Fruit fly (Drosophila melanogaster) whole organism, wandering third instar larva: ENCODE measurements around the gene CG14810.

Experiments used
- Abd-B ChIP-seq: fragments of >200 bp; optimal IDR thresholded peaks from 2 replicates; lab custom pipeline; 2017; ENCODE audit warnings: missing biosample characterization, missing genetic modification characterization
- CG32264 ChIP-seq: fragments of 200-800 bp; sonication (Bioruptor generic); optimal IDR thresholded peaks from 2 replicates; lab custom pipeline; 2016; ENCODE audit warnings: missing biosample characterization, missing genetic modification characterization
- CG9705 ChIP-seq: fragments of 200-800 bp; sonication (Bioruptor generic); optimal IDR thresholded peaks from 2 replicates; lab custom pipeline; 2018; ENCODE audit warnings: missing biosample characterization, mild to moderate bottlenecking, missing genetic modification characterization
- GATAd ChIP-seq: sonication (Bioruptor generic); optimal IDR thresholded peaks from 2 replicates; lab custom pipeline; 2016; ENCODE audit warnings: missing biosample characterization, missing genetic modification characterization
- Hnf4 ChIP-seq: fragments of 200-800 bp; sonication (Bioruptor generic); optimal IDR thresholded peaks from 2 replicates; lab custom pipeline; 2016; ENCODE audit warnings: missing biosample characterization, mild to moderate bottlenecking, missing genetic modification characterization
- Hr83 ChIP-seq: fragments of 200-300 bp; sonication (Bioruptor generic); optimal IDR thresholded peaks from 2 replicates; lab custom pipeline; 2016; ENCODE audit warnings: missing biosample characterization, mild to moderate bottlenecking, missing genetic modification characterization, moderate library complexity; ENCODE audit not compliant: poor library complexity, severe bottlenecking
- Myc ChIP-seq: fragments of >200 bp; optimal IDR thresholded peaks from 2 replicates; lab custom pipeline; 2017
- N ChIP-seq: fragments of >200 bp; optimal IDR thresholded peaks from 2 replicates; lab custom pipeline; 2018; ENCODE audit warnings: missing biosample characterization, missing external identifiers, missing genetic modification characterization
- Rel ChIP-seq, 2 experiments: fragments of 200-800 bp; sonication (Bioruptor generic) in 1 of 2; optimal IDR thresholded peaks; 2 replicates in 1 of 2; 3 replicates in 1 of 2; lab custom pipeline; 2016 to 2019; ENCODE audit warnings: mild to moderate bottlenecking in 2 of 2, missing biosample characterization in 2 of 2, missing genetic modification characterization in 2 of 2, moderate library complexity in 1 of 2
- Sp1 ChIP-seq: fragments of 200-800 bp; sonication (Bioruptor generic); optimal IDR thresholded peaks from 3 replicates; lab custom pipeline; 2019; ENCODE audit warnings: missing biosample characterization, mild to moderate bottlenecking, missing genetic modification characterization, moderate library complexity
- Vsx2 ChIP-seq: fragments of 200-300, 225-300 bp; sonication (Bioruptor generic); optimal IDR thresholded peaks from 2 replicates; lab custom pipeline; 2018; ENCODE audit warnings: missing biosample characterization, missing genetic modification characterization; ENCODE audit not compliant: partially characterized antibody
- br ChIP-seq: fragments of 200-800 bp; sonication (Bioruptor generic); optimal IDR thresholded peaks from 2 replicates; lab custom pipeline; 2016; ENCODE audit warnings: missing biosample characterization, missing genetic modification characterization
- brk ChIP-seq: fragments of 200-800 bp; sonication (Bioruptor generic); optimal IDR thresholded peaks from 2 replicates; lab custom pipeline; 2016; ENCODE audit warnings: missing biosample characterization, mild to moderate bottlenecking, missing genetic modification characterization
- dl ChIP-seq, 2 experiments: fragments of 175-275, 200-275 bp in 1 of 2; fragments of 200-275 bp in 1 of 2; sonication (Bioruptor generic); optimal IDR thresholded peaks; lab custom pipeline; 2018; ENCODE audit warnings: mild to moderate bottlenecking in 2 of 2, missing biosample characterization in 2 of 2, missing genetic modification characterization in 2 of 2, moderate library complexity in 2 of 2; ENCODE audit not compliant: partially characterized antibody in 2 of 2, insufficient read depth in 1 of 2
- dsf ChIP-seq: sonication (Bioruptor generic); optimal IDR thresholded peaks from 2 replicates; lab custom pipeline; 2016; ENCODE audit warnings: missing biosample characterization, missing genetic modification characterization, borderline replicate concordance
- ey ChIP-seq: fragments of 200-800 bp; sonication (Bioruptor generic); optimal IDR thresholded peaks from 2 replicates; lab custom pipeline; 2016; ENCODE audit warnings: missing biosample characterization, missing genetic modification characterization
- foxo ChIP-seq, 2 experiments: fragments of 200-800 bp; sonication (Bioruptor generic); optimal IDR thresholded peaks; 2 replicates in 1 of 2; 3 replicates in 1 of 2; lab custom pipeline; 2016 to 2017; ENCODE audit warnings: missing biosample characterization in 2 of 2, missing genetic modification characterization in 2 of 2
- jim ChIP-seq: fragments of 175-275, 200-325 bp; sonication (Bioruptor generic); optimal IDR thresholded peaks from 2 replicates; lab custom pipeline; 2016; ENCODE audit warnings: missing biosample characterization, mild to moderate bottlenecking, missing genetic modification characterization
- lola ChIP-seq: fragments of >200 bp; optimal IDR thresholded peaks from 2 replicates; lab custom pipeline; 2017; ENCODE audit warnings: missing biosample characterization, missing genetic modification characterization
- pan ChIP-seq: fragments of >200 bp; optimal IDR thresholded peaks from 2 replicates; lab custom pipeline; 2017
- psq ChIP-seq: fragments of 200-800 bp; sonication (Bioruptor generic); optimal IDR thresholded peaks from 3 replicates; lab custom pipeline; 2017; ENCODE audit warnings: missing biosample characterization, mild to moderate bottlenecking, missing genetic modification characterization, moderate library complexity
- rgr ChIP-seq: fragments of 200-800 bp; sonication (Bioruptor generic); optimal IDR thresholded peaks from 3 replicates; lab custom pipeline; 2016; ENCODE audit warnings: missing biosample characterization, mild to moderate bottlenecking, missing genetic modification characterization
- tai ChIP-seq: sonication (Bioruptor generic); optimal IDR thresholded peaks from 2 replicates; lab custom pipeline; 2016; ENCODE audit warnings: missing biosample characterization, missing genetic modification characterization
- usp ChIP-seq: fragments of >200 bp; optimal IDR thresholded peaks from 2 replicates; lab custom pipeline; 2017; ENCODE audit warnings: missing biosample characterization, missing genetic modification characterization
- woc ChIP-seq: sonication (Bioruptor generic); optimal IDR thresholded peaks from 2 replicates; lab custom pipeline; 2016; ENCODE audit warnings: missing biosample characterization, mild to moderate bottlenecking, missing genetic modification characterization

CG14810 gene

dm6 chrX:1821039-1821438, 898 bp upstream of the CG14810 start:
- TF ChIP-seq usp (GFP tag; lab: Kevin White, UChicago) (no peak), Hnf4 (GFP tag; lab: Kevin White, UChicago) (no peak), psq (GFP tag; lab: Kevin White, UChicago) (no peak), brk (GFP tag; lab: Kevin White, UChicago) (no peak), Abd-B (no peak), jim (GFP tag; lab: Kevin White, UChicago) (no peak), tai (no peak), Vsx2 (GFP tag; lab: Kevin White, UChicago) (no peak), Myc (lab: Kevin White, UChicago) (no peak), CG9705 (GFP tag; lab: Kevin White, UChicago) (no peak), N (GFP tag; lab: Kevin White, UChicago) (no peak), pan (lab: Kevin White, UChicago) (no peak), br (no peak)
- TF ChIP-seq, all 38 proteins: peak for 0

dm6 chrX:1819026-1819425, 1.1 kb downstream of the CG14810 start:
- TF ChIP-seq Myc (lab: Kevin White, UChicago), result no peak
- no peak for TF ChIP-seq psq (GFP tag; lab: Kevin White, UChicago)
- TF ChIP-seq CG9705 (GFP tag; lab: Kevin White, UChicago), result no peak
- TF ChIP-seq Vsx2 (GFP tag; lab: Kevin White, UChicago), result no peak
- no peak for TF ChIP-seq Abd-B
- TF ChIP-seq brk (GFP tag; lab: Kevin White, UChicago), result no peak
- TF ChIP-seq N (GFP tag; lab: Kevin White, UChicago), result no peak
- no peak for TF ChIP-seq br

DNA sequence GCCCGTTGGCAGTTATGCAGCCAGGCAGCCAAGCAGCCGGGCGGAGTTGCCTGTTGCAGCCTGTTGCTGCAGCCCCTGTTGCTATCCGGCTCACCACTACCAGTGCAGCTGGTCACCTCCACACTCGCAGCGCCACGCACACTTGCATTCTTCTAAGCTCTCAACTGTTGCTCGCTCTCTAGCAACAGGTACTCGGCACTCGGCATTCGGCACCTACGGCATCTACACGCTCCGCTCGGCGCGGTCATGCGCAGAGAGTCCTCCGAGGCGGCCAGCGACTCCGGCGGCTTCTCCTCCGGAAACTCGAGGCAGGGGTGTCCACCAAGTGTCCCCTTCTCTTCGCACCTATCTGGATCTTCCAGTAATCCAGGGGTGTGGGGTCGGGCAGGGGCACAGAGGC, 9.0 kb downstream of the CG14810 start:
- TF ChIP-seq foxo (GFP tag; optimal IDR thresholded peaks at IDR 0.05; lab: Kevin White, UChicago), result no peak
- TF ChIP-seq Myc (lab: Kevin White, UChicago), result no peak
- TF ChIP-seq Rel (GFP tag; optimal IDR thresholded peaks at IDR 0.05; lab: Kevin White, UChicago), result no peak
- TF ChIP-seq Rel (tag; optimal IDR thresholded peaks at IDR 0.05; lab: Kevin White, UChicago), result no peak
- TF ChIP-seq Sp1 (GFP tag; lab: Kevin White, UChicago), result no peak
- TF ChIP-seq Vsx2 (GFP tag; lab: Kevin White, UChicago), result no peak
- TF ChIP-seq Abd-B, result no peak
- no peak for TF ChIP-seq dl (GFP tag; optimal IDR thresholded peaks at IDR 0.05; lab: Kevin White, UChicago; ENCODE audit: insufficient read depth in 1 of 2, partially characterized antibody in 2 of 2)
- TF ChIP-seq dsf (GFP tag; lab: Kevin White, UChicago), result no peak
- TF ChIP-seq tai, result no peak
- TF ChIP-seq ey (GFP tag; lab: Kevin White, UChicago), result no peak
- TF ChIP-seq woc (GFP tag; lab: Kevin White, UChicago), result no peak
- TF ChIP-seq CG32264 (GFP tag; lab: Kevin White, UChicago), result no peak
- no peak for TF ChIP-seq brk (GFP tag; lab: Kevin White, UChicago)
- TF ChIP-seq N (GFP tag; lab: Kevin White, UChicago), result no peak
- TF ChIP-seq psq (GFP tag; lab: Kevin White, UChicago), result no peak
- no peak for TF ChIP-seq rgr (GFP tag; lab: Kevin White, UChicago)
- no peak for TF ChIP-seq usp (GFP tag; lab: Kevin White, UChicago)
- TF ChIP-seq, all 38 proteins: peak for 0

DNA sequence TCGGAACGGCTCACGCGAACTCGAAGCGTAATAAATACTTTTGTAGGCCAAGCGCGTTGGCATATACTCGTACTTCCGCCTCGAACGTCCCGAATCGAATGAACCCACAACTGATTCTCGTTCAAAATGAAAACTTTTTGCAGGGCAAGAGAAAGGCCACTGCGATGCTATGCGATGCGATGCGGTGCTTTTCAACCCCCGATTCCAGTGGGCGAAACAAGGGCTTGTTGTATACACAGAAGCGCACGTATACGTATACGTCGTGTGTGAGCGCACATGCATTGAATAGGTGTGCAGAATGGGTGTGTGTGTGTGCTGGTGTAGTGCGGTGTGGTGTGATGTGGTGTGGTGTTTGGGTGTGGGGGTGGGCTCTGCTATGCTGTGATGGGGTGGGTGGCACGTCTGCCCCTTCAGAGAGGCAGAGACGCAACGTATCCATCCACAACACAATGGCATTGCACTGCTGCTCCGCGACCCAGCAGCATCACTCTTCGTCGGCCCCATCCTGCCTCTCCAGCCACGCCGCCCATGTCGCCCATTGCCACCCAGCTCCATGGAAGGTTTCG, 26.3 kb downstream of the CG14810 start:
- TF ChIP-seq foxo (GFP tag; optimal IDR thresholded peaks at IDR 0.05; lab: Kevin White, UChicago), result no peak
- no peak for TF ChIP-seq Hr83 (GFP tag; lab: Kevin White, UChicago)

dm6 chrX:1789266-1789665, 30.9 kb downstream of the CG14810 start, which contains the start of gene CG32806:
TSS of gene CG32806 (plus strand) at chrX:1789566.
- no peak for TF ChIP-seq dsf (GFP tag; lab: Kevin White, UChicago)
- no peak for TF ChIP-seq ey (GFP tag; lab: Kevin White, UChicago)
- TF ChIP-seq Hnf4 (GFP tag; lab: Kevin White, UChicago), result no peak
- TF ChIP-seq GATAd (GFP tag; lab: Kevin White, UChicago), result no peak
- no peak for TF ChIP-seq psq (GFP tag; lab: Kevin White, UChicago)
- no peak for TF ChIP-seq Rel (GFP tag; optimal IDR thresholded peaks at IDR 0.05; lab: Kevin White, UChicago)
- TF ChIP-seq Rel (tag; optimal IDR thresholded peaks at IDR 0.05; lab: Kevin White, UChicago), result no peak
- no peak for TF ChIP-seq Abd-B
- no peak for TF ChIP-seq tai
- TF ChIP-seq jim (GFP tag; lab: Kevin White, UChicago), result no peak
- no peak for TF ChIP-seq lola (GFP tag; lab: Kevin White, UChicago)
- no peak for TF ChIP-seq woc (GFP tag; lab: Kevin White, UChicago)
- no peak for TF ChIP-seq usp (GFP tag; lab: Kevin White, UChicago)
